ENCODE assay signal across 4 fruit fly cellular contexts in the genomic region with DNA sequence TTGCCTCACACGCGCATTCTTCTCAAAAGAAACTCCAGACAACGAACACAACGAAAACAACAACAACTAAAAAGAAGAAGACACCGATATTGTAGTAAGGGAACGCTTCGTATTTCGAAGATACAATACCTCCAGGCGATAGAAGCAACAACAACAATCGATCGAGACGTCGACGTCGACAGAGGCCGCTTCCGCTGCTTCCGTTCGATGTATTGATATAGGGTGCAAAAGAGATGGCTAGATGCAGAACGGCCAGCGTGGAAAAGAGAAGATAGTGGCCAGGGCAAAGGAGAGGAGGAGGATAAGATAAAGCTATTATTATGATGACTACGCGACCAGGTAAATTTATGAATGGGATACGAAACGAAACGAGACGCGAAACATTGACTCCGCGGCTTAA.
TF ChIP-seq lines count a peak whose summit lies in the region.

No protein-coding gene starts in this region.

- TF ChIP-seq CTCF in whole organism, embryonic (GFP tag; optimal IDR thresholded peaks at IDR 0.05; lab: Kevin White, UChicago): no peak

TF ChIP-seq in whole organism, adult, 20 proteins besides CTCF, POLR2A, EP300 and RAD21:
- TF ChIP-seq toe (GFP tag; optimal IDR thresholded peaks at IDR 0.05; lab: Kevin White, UChicago): no peak
- no peak for TF ChIP-seq CG12768 (GFP tag; optimal IDR thresholded peaks at IDR 0.05; lab: Kevin White, UChicago)
- TF ChIP-seq cic (GFP tag; optimal IDR thresholded peaks at IDR 0.05; lab: Kevin White, UChicago): peak; percentile 79
- no peak for TF ChIP-seq kay (GFP tag; lab: Kevin White, UChicago; ENCODE audit: borderline replicate concordance)
- no peak for TF ChIP-seq Crg-1 (GFP tag; optimal IDR thresholded peaks at IDR 0.05; lab: Kevin White, UChicago)

TF ChIP-seq in whole organism, embryonic, 481 proteins besides CTCF, POLR2A, EP300 and RAD21 (continues in another document):
- TF ChIP-seq crol (GFP tag; IDR thresholded peaks at IDR 0.05; lab: Robert Waterston, UW): peak; percentile 59
- TF ChIP-seq chinmo (GFP tag; IDR thresholded peaks at IDR 0.05; lab: Robert Waterston, UW; ENCODE audit: partially characterized antibody): peak; percentile 50; the same call in 1 of the 4 replicates
- TF ChIP-seq CG30020 (tag; optimal IDR thresholded peaks at IDR 0.05; lab: Kevin White, UChicago): no peak
- TF ChIP-seq aop (GFP tag; IDR thresholded peaks at IDR 0.05; lab: Robert Waterston, UW): peak; percentile 82
- TF ChIP-seq ham (GFP tag; IDR thresholded peaks at IDR 0.05; lab: Robert Waterston, UW): no peak
- peak; percentile 5 for TF ChIP-seq twi (tag; optimal IDR thresholded peaks at IDR 0.05; lab: Kevin White, UChicago)
- TF ChIP-seq zfh2 (GFP tag; optimal IDR thresholded peaks at IDR 0.05; lab: Kevin White, UChicago): no peak
- peak; percentile 98 for TF ChIP-seq CG4360 (GFP tag; IDR thresholded peaks at IDR 0.05; lab: Robert Waterston, UW)
- peak in 1 of 2 experiments; percentile 90 for TF ChIP-seq tll (GFP tag; optimal IDR thresholded peaks at IDR 0.05; lab: Kevin White, UChicago)
- peak; percentile 4 for TF ChIP-seq abd-A (tag; optimal IDR thresholded peaks at IDR 0.05; lab: Kevin White, UChicago)
- TF ChIP-seq cg (GFP tag; optimal IDR thresholded peaks at IDR 0.05; lab: Kevin White, UChicago): peak; percentile 48
- no peak for TF ChIP-seq Hsf (GFP tag; optimal IDR thresholded peaks at IDR 0.05; lab: Kevin White, UChicago)
- TF ChIP-seq E2f1 (GFP tag; IDR thresholded peaks at IDR 0.05; lab: Robert Waterston, UW): no peak
- TF ChIP-seq pros (GFP tag; optimal IDR thresholded peaks at IDR 0.05; lab: Kevin White, UChicago): peak; percentile 75
- TF ChIP-seq rib (GFP tag; IDR thresholded peaks at IDR 0.05; lab: Robert Waterston, UW): no peak
- peak; percentile 62 for TF ChIP-seq CG17385 (GFP tag; optimal IDR thresholded peaks at IDR 0.05; lab: Kevin White, UChicago)
- peak; percentile 71 for TF ChIP-seq CG1832 (GFP tag; optimal IDR thresholded peaks at IDR 0.05; lab: Kevin White, UChicago)
- peak; percentile 44 for TF ChIP-seq exex (tag; optimal IDR thresholded peaks at IDR 0.05; lab: Kevin White, UChicago)
- TF ChIP-seq vnd (GFP tag; IDR thresholded peaks at IDR 0.05; lab: Robert Waterston, UW; ENCODE audit: partially characterized antibody): no peak
- TF ChIP-seq odd (GFP tag; optimal IDR thresholded peaks at IDR 0.05; lab: Kevin White, UChicago): peak; percentile 21
- TF ChIP-seq NK7.1 (GFP tag; optimal IDR thresholded peaks at IDR 0.05; lab: Kevin White, UChicago): no peak
- no peak for TF ChIP-seq Dek (tag; optimal IDR thresholded peaks at IDR 0.05; lab: Kevin White, UChicago)
- peak; percentile 90 for TF ChIP-seq pfk (GFP tag; optimal IDR thresholded peaks at IDR 0.05; lab: Kevin White, UChicago)
- peak; percentile 86 for TF ChIP-seq CG15479 (GFP tag; optimal IDR thresholded peaks at IDR 0.05; lab: Kevin White, UChicago)
- TF ChIP-seq CG2199 (GFP tag; IDR thresholded peaks at IDR 0.05; lab: Robert Waterston, UW): 0 out of 3 replicates have a peak, but pooled peaks have one; percentile 19
- TF ChIP-seq kni (GFP tag; optimal IDR thresholded peaks at IDR 0.05; lab: Kevin White, UChicago): peak; percentile 33

TF ChIP-seq in whole organism, prepupa, 60 proteins besides CTCF, POLR2A, EP300 and RAD21:
- TF ChIP-seq fkh (GFP tag; optimal IDR thresholded peaks at IDR 0.05; lab: Kevin White, UChicago) (peak; percentile 65), OdsH (GFP tag; optimal IDR thresholded peaks at IDR 0.05; lab: Kevin White, UChicago) (no peak)

TF ChIP-seq in whole organism, wandering third instar larva, 38 proteins besides CTCF, POLR2A, EP300 and RAD21:
- no peak for TF ChIP-seq jim (GFP tag; optimal IDR thresholded peaks at IDR 0.05; lab: Kevin White, UChicago)
- no peak for TF ChIP-seq Hr78 (GFP tag; optimal IDR thresholded peaks at IDR 0.05; lab: Kevin White, UChicago)
- peak; percentile 21 for TF ChIP-seq psq (GFP tag; optimal IDR thresholded peaks at IDR 0.05; lab: Kevin White, UChicago)
- no peak for TF ChIP-seq N (GFP tag; optimal IDR thresholded peaks at IDR 0.05; lab: Kevin White, UChicago)
- TF ChIP-seq CG9705 (GFP tag; optimal IDR thresholded peaks at IDR 0.05; lab: Kevin White, UChicago): no peak
- TF ChIP-seq sv (GFP tag; optimal IDR thresholded peaks at IDR 0.05; lab: Kevin White, UChicago): no peak
- no peak for TF ChIP-seq OdsH (GFP tag; optimal IDR thresholded peaks at IDR 0.05; lab: Kevin White, UChicago)
